Worm (Caenorhabditis elegans) whole organism, L4 larva: ENCODE results near the gene C03H5.4.

Experiments
- D1046.2 ChIP-seq: fragments of 200-800 bp; sonication (Bioruptor generic); IDR thresholded peaks from 2 replicates; pipeline ENCODE4 v1.3.6; 2022; ENCODE audit warnings: missing genetic modification characterization, missing compliant biosample characterization
- T20F7.1 ChIP-seq: fragments of 200-800 bp; sonication (Bioruptor generic); optimal IDR thresholded peaks from 2 replicates; lab custom pipeline; 2018; ENCODE audit warnings: mild to moderate bottlenecking, missing genetic modification characterization, missing compliant biosample characterization
- Y105C5A.15 ChIP-seq: fragments of 200-800 bp; sonication (Bioruptor generic); IDR thresholded peaks from 2 replicates; pipeline ENCODE4 v1.3.6; 2022; ENCODE audit warnings: missing genetic modification characterization, missing compliant biosample characterization
- Y48G9A.11 ChIP-seq: fragments of 200-800 bp; sonication (Bioruptor generic); IDR thresholded peaks from 2 replicates; pipeline ENCODE4 v1.3.6; 2022; ENCODE audit warnings: missing genetic modification reagents, missing genetic modification characterization, missing compliant biosample characterization
- ZK337.2 ChIP-seq: fragments of 200-800 bp; sonication (Bioruptor generic); IDR thresholded peaks from 2 replicates; pipeline ENCODE4 v1.3.6; 2022; ENCODE audit warnings: missing genetic modification reagents, missing genetic modification characterization, missing compliant biosample characterization
- ZK546.5 ChIP-seq, 2 experiments: sonication (generic microtip); optimal IDR thresholded peaks; 2 replicates each; lab custom pipeline; 2017; ENCODE audit warnings: missing biosample characterization in 2 of 2, missing genetic modification characterization in 2 of 2
- aha-1 ChIP-seq: fragments of 150-350 bp; peaks from one replicate; lab custom pipeline; 2014; ENCODE audit warnings: missing biosample characterization, missing genetic modification characterization
- ama-1 ChIP-seq: fragments of 150-350 bp; optimal IDR thresholded peaks from 2 replicates; lab custom pipeline; 2014; ENCODE audit warnings: inconsistent platforms, mixed read lengths
- arid-1 ChIP-seq: fragments of 200-800 bp; sonication (Bioruptor generic); conservative IDR thresholded peaks from 2 replicates; pipeline ENCODE4 v1.3.6; 2022; ENCODE audit warnings: missing genetic modification reagents, missing genetic modification characterization, missing compliant biosample characterization
- ceh-20 ChIP-seq: fragments of 200-800 bp; sonication (Bioruptor generic); IDR thresholded peaks from 2 replicates; pipeline ENCODE4 v1.3.6; 2022; ENCODE audit warnings: missing genetic modification reagents, missing genetic modification characterization, missing compliant biosample characterization
- ceh-32 ChIP-seq: sonication (generic microtip); optimal IDR thresholded peaks from 2 replicates; lab custom pipeline; 2016; ENCODE audit warnings: mild to moderate bottlenecking, missing genetic modification characterization, missing compliant biosample characterization; ENCODE audit not compliant: poor library complexity
- ces-1 ChIP-seq: fragments of 150-350 bp; sonication (generic microtip); optimal IDR thresholded peaks from 4 replicates; lab custom pipeline; 2014; ENCODE audit warnings: missing biosample characterization, missing genetic modification reagents, missing genetic modification characterization
- ctbp-1 ChIP-seq: fragments of 200-800 bp; sonication (Bioruptor generic); IDR thresholded peaks from 2 replicates; pipeline ENCODE4 v1.3.6; 2022; ENCODE audit warnings: missing genetic modification reagents, missing genetic modification characterization, missing compliant biosample characterization
- daf-12 ChIP-seq: fragments of 150-350 bp; optimal IDR thresholded peaks from 2 replicates; lab custom pipeline; 2014; ENCODE audit warnings: missing biosample characterization, missing genetic modification reagents, missing genetic modification characterization
- daf-19 ChIP-seq: fragments of 200-800 bp; sonication (Bioruptor generic); conservative IDR thresholded peaks from 2 replicates; pipeline ENCODE4 v1.3.6; 2022; ENCODE audit warnings: missing genetic modification characterization, missing compliant biosample characterization
- daf-8 ChIP-seq: fragments of 200-800 bp; sonication (Bioruptor generic); IDR thresholded peaks from 2 replicates; pipeline ENCODE4 v1.3.6; 2022; ENCODE audit warnings: missing genetic modification characterization, missing compliant biosample characterization
- dmd-6 ChIP-seq: fragments of 200-800 bp; sonication (Bioruptor generic); IDR thresholded peaks from 2 replicates; pipeline ENCODE4 v1.3.6; 2022; ENCODE audit warnings: missing genetic modification reagents, missing genetic modification characterization, missing compliant biosample characterization
- fkh-10 ChIP-seq: fragments of 150-350 bp; optimal IDR thresholded peaks from 2 replicates; lab custom pipeline; 2014; ENCODE audit warnings: missing biosample characterization, missing genetic modification reagents, missing genetic modification characterization
- gei-8 ChIP-seq: fragments of 200-800 bp; sonication (Bioruptor generic); optimal IDR thresholded peaks from 2 replicates; lab custom pipeline; 2018; ENCODE audit warnings: mild to moderate bottlenecking, missing genetic modification characterization, missing compliant biosample characterization
- hlh-30 ChIP-seq: sonication (generic microtip); optimal IDR thresholded peaks from 2 replicates; lab custom pipeline; 2017; ENCODE audit warnings: antibody characterized with exemption, mild to moderate bottlenecking, missing genetic modification characterization, missing compliant biosample characterization; ENCODE audit not compliant: insufficient read depth
- hmg-1.1 ChIP-seq: fragments of 200-800 bp; sonication (Bioruptor generic); IDR thresholded peaks from 2 replicates; pipeline ENCODE4 v1.3.6; 2022; ENCODE audit warnings: missing genetic modification reagents, missing genetic modification characterization, missing compliant biosample characterization
- jun-1 ChIP-seq: fragments of 150-350 bp; optimal IDR thresholded peaks from 2 replicates; lab custom pipeline; 2014; ENCODE audit warnings: missing biosample characterization, missing genetic modification reagents, missing genetic modification characterization
- lin-1 ChIP-seq: fragments of 200-800 bp; sonication (Bioruptor generic); IDR thresholded peaks from 2 replicates; pipeline ENCODE4 v1.3.6; 2022; ENCODE audit warnings: missing genetic modification reagents, missing genetic modification characterization, missing compliant biosample characterization
- lin-15B ChIP-seq: fragments of 150-350 bp; sonication (generic microtip); optimal IDR thresholded peaks from 3 replicates; lab custom pipeline; 2014; ENCODE audit warnings: missing biosample characterization, missing genetic modification characterization
- lin-29 ChIP-seq: fragments of 200-800 bp; sonication (Bioruptor generic); IDR thresholded peaks from 2 replicates; pipeline ENCODE4 v1.3.6; 2022; ENCODE audit warnings: missing genetic modification reagents, missing genetic modification characterization, missing compliant biosample characterization
- lin-38 ChIP-seq: fragments of 200-800 bp; sonication (Bioruptor generic); IDR thresholded peaks from 2 replicates; pipeline ENCODE4 v1.3.6; 2022; ENCODE audit warnings: missing genetic modification reagents, missing genetic modification characterization, missing compliant biosample characterization
- madf-5 ChIP-seq, 2 experiments: fragments of 200-800 bp; sonication (Bioruptor generic); IDR thresholded peaks; 2 replicates each; pipeline ENCODE4 v1.3.6; 2022; ENCODE audit warnings: missing compliant biosample characterization in 2 of 2, missing genetic modification characterization in 2 of 2
- madf-9 ChIP-seq: fragments of 200-800 bp; sonication (Bioruptor generic); conservative IDR thresholded peaks from 2 replicates; pipeline ENCODE4 v1.3.6; 2022; ENCODE audit warnings: missing genetic modification reagents, missing genetic modification characterization, missing compliant biosample characterization
- mdl-1 ChIP-seq, 2 experiments: fragments of 150-350 bp in 1 of 2; sonication (generic microtip) in 1 of 2; optimal IDR thresholded peaks; 2 replicates each; lab custom pipeline; 2014 to 2017; ENCODE audit warnings: missing biosample characterization in 2 of 2, missing genetic modification characterization in 2 of 2
- mes-2 ChIP-seq: sonication (generic microtip); optimal IDR thresholded peaks from 2 replicates; lab custom pipeline; 2016; ENCODE audit warnings: missing genotype, mild to moderate bottlenecking, missing genetic modification characterization, missing compliant biosample characterization; ENCODE audit not compliant: poor library complexity, severe bottlenecking
- mxl-3 ChIP-seq: fragments of 200-800 bp; sonication (Bioruptor generic); optimal IDR thresholded peaks from 2 replicates; lab custom pipeline; 2018; ENCODE audit warnings: mild to moderate bottlenecking, missing genetic modification characterization, missing compliant biosample characterization
- nhr-11 ChIP-seq: fragments of 150-350 bp; optimal IDR thresholded peaks from 2 replicates; lab custom pipeline; 2014; ENCODE audit warnings: missing biosample characterization, missing genetic modification characterization
- nhr-237 ChIP-seq: sonication (generic microtip); optimal IDR thresholded peaks from 2 replicates; lab custom pipeline; 2017; ENCODE audit warnings: missing biosample characterization, missing genetic modification characterization
- nhr-25 ChIP-seq: sonication (generic microtip); optimal IDR thresholded peaks from 2 replicates; lab custom pipeline; 2017; ENCODE audit warnings: missing genetic modification characterization, mild to moderate bottlenecking, missing compliant biosample characterization, antibody characterized with exemption, moderate library complexity, borderline replicate concordance; ENCODE audit not compliant: insufficient read depth
- nhr-41 ChIP-seq: fragments of 200-800 bp; sonication (Bioruptor generic); IDR thresholded peaks from 2 replicates; pipeline ENCODE4 v1.3.6; 2022; ENCODE audit warnings: missing genetic modification reagents, missing genetic modification characterization, missing compliant biosample characterization
- nhr-6 ChIP-seq: fragments of 150-350 bp; optimal IDR thresholded peaks from 2 replicates; lab custom pipeline; 2014; ENCODE audit warnings: missing biosample characterization, missing genetic modification characterization
- pha-4 ChIP-seq, 2 experiments: fragments of 150-350 bp in 1 of 2; fragments of 200-800 bp in 1 of 2; sonication (Bioruptor generic) in 1 of 2; IDR thresholded peaks in 1 of 2; optimal IDR thresholded peaks in 1 of 2; 2 replicates each; pipeline versions ENCODE4 v1.3.6 to Lab custom; 2014 to 2022; ENCODE audit warnings: missing genetic modification characterization in 2 of 2, missing genetic modification reagents in 2 of 2, missing biosample characterization in 1 of 2, missing compliant biosample characterization in 1 of 2
- php-3 ChIP-seq: fragments of 200-800 bp; sonication (Bioruptor generic); IDR thresholded peaks from 2 replicates; pipeline ENCODE4 v1.3.6; 2022; ENCODE audit warnings: missing genetic modification reagents, missing genetic modification characterization, missing compliant biosample characterization
- pqm-1 ChIP-seq: sonication (generic microtip); optimal IDR thresholded peaks from 2 replicates; lab custom pipeline; 2017; ENCODE audit warnings: missing biosample characterization, missing genetic modification characterization
- saeg-2 ChIP-seq: fragments of 200-800 bp; sonication (Bioruptor generic); IDR thresholded peaks from 2 replicates; pipeline ENCODE4 v1.3.6; 2022; ENCODE audit warnings: missing genetic modification reagents, missing genetic modification characterization, missing compliant biosample characterization
- tag-97 ChIP-seq: fragments of 200-800 bp; sonication (Bioruptor generic); IDR thresholded peaks from 2 replicates; pipeline ENCODE4 v1.3.6; 2022; ENCODE audit warnings: missing genetic modification characterization, missing compliant biosample characterization
- tra-1 ChIP-seq: fragments of 200-800 bp; sonication (Bioruptor generic); IDR thresholded peaks from 2 replicates; pipeline ENCODE4 v1.3.6; 2022; ENCODE audit warnings: missing genetic modification reagents, missing genetic modification characterization, missing compliant biosample characterization
- unc-39 ChIP-seq: sonication (generic microtip); optimal IDR thresholded peaks from 2 replicates; lab custom pipeline; 2017; ENCODE audit warnings: missing biosample characterization, missing genetic modification characterization
- unc-62 ChIP-seq, 3 experiments: fragments of 150-350 bp in 1 of 3; sonication (generic microtip); optimal IDR thresholded peaks in 2 of 3; peaks in 1 of 3; 1 replicate in 1 of 3; 2 replicates in 2 of 3; lab custom pipeline; 2014 to 2017; ENCODE audit warnings: missing biosample characterization in 3 of 3, missing genetic modification characterization in 3 of 3, missing genetic modification reagents in 3 of 3, missing genotype in 1 of 3

Gene C03H5.4

DNA sequence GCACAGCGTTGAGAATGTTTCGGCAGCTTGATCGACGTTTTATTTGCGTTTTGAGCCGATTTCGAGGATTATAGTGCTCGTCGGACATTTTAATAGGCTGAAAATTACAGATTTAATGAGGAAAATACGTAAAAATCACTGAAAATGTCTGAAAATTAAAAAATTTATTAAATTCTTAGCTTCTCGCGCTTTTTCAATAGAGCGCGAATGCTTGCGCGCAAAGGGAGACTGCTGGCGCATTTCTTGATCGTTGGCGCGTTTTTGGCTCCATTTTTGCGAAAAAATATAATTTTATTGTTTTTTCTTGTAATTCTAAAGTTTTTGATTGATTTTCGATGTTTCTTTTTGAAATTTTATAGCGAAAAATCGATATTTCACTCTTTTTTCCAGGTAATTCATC is 35.8 kb downstream of the C03H5.4 start, which contains the start of the genes dnsn-1 and C24H12.4 (continued):
- TF ChIP-seq tra-1, result no peak; the same call in 1 of the 2 replicates
- no peak for TF ChIP-seq ces-1 (GFP tag; lab: Kevin White, UChicago)
- no peak for TF ChIP-seq daf-12
- TF ChIP-seq arid-1 (GFP tag; lab: Robert Waterston, UW), result peak; percentile 72; the same call in 1 of the 2 replicates
- peak; percentile 29; the same call in 1 of the 2 replicates for TF ChIP-seq Y48G9A.11 (GFP tag; lab: Robert Waterston, UW)
- TF ChIP-seq ZK546.5 (tag; optimal IDR thresholded peaks at IDR 0.05; lab: Kevin White, UChicago), result peak in 1 of 2 experiments; percentile 33
- peak; percentile 80 for TF ChIP-seq pha-4 (GFP tag; IDR thresholded peaks at IDR 0.05; lab: Robert Waterston, UW)
- peak; percentile 77 for TF ChIP-seq pha-4 (tag; optimal IDR thresholded peaks at IDR 0.05; lab: Kevin White, UChicago)
- TF ChIP-seq hmg-1.1 (GFP tag; lab: Robert Waterston, UW), result peak; percentile 83
- TF ChIP-seq tag-97 (GFP tag; lab: Robert Waterston, UW), result no peak
- peak; percentile 63 for TF ChIP-seq ceh-32 (tag; lab: Kevin White, UChicago)
- no peak for TF ChIP-seq mxl-3 (GFP tag; lab: Kevin White, UChicago)
- TF ChIP-seq nhr-41 (GFP tag; lab: Robert Waterston, UW), result no peak
- peak; percentile 66 for TF ChIP-seq php-3
- peak; percentile 95 for TF ChIP-seq mes-2 (tag; lab: Kevin White, UChicago)
- peak; percentile 64 for TF ChIP-seq ama-1
- no peak for TF ChIP-seq lin-29 (GFP tag; lab: Robert Waterston, UW)
- peak; percentile 10 for TF ChIP-seq aha-1 (tag; lab: Kevin White, UChicago)
- TF ChIP-seq unc-39, result no peak
- TF ChIP-seq lin-38 (GFP tag; lab: Robert Waterston, UW), result peak; percentile 98
- TF ChIP-seq ctbp-1 (GFP tag; lab: Robert Waterston, UW), result peak; percentile 82
- no peak for TF ChIP-seq unc-62 (GFP tag; optimal IDR thresholded peaks at IDR 0.05 in 1 of 2; lab: Kevin White, UChicago)
- TF ChIP-seq unc-62 (tag; optimal IDR thresholded peaks at IDR 0.05; lab: Kevin White, UChicago), result no peak
- TF ChIP-seq lin-1 (GFP tag; lab: Robert Waterston, UW), result peak; percentile 47; the same call in 1 of the 2 replicates
- TF ChIP-seq daf-8 (GFP tag; lab: Robert Waterston, UW), result no peak
- no peak for TF ChIP-seq madf-5 (GFP tag; IDR thresholded peaks at IDR 0.05; lab: Robert Waterston, UW)
- TF ChIP-seq nhr-25 (tag; lab: Kevin White, UChicago), result peak; percentile 16
- peak; percentile 86 for TF ChIP-seq T20F7.1 (GFP tag; lab: Kevin White, UChicago)
- TF ChIP-seq nhr-11, result peak; percentile 82
- peak; percentile 76; the same call in 1 of the 2 replicates for TF ChIP-seq daf-19
- TF ChIP-seq ZK337.2 (GFP tag; lab: Robert Waterston, UW), result no peak
- TF ChIP-seq hlh-30 (tag; lab: Kevin White, UChicago), result peak; percentile 82
- no peak for TF ChIP-seq pqm-1 (tag; lab: Kevin White, UChicago)
- peak in 1 of 2 experiments; percentile 6 for TF ChIP-seq mdl-1 (tag; optimal IDR thresholded peaks at IDR 0.05; lab: Kevin White, UChicago)

DNA sequence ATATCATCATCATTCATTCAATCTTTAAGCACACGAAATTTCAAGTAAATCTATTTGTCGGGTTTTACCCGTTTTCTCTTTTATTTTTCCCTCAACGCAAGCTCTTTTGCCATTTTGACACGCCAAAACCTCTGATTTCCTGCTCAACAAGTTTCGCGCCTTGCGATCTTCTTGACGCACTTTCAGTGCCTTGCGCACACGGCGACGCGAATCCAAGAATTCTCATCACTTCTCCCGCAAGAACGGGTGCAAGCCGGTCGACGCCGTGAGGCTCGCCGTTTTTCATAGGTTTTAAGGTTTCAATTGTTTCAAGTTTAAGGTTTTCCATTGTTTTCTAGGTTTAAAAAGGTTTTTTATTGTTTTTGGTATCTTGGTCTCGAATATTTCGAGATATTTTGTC is 41.8 kb downstream of the C03H5.4 start:
- 0 out of 2 replicates have a peak, but pooled peaks have one; percentile 25 for TF ChIP-seq D1046.2
- TF ChIP-seq aha-1 (tag; lab: Kevin White, UChicago), result peak; percentile 15

DNA sequence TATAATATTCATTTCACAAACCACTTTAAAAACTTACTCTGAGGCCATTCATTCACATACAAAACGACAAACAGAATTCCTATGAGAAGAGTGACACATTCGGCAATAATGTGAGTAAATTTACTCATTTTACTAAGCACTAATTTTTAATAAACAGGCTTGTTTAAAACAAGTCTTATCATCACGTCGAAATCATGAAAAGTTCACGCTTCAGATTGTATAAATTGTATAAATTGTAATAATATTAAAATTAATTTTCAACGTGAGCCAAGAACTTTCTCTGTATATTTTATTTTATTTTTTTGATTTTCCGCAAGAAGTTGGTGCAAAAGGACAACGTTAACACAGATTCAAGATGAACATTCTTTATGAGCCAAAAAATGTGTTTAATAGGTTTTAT is 43.7 kb downstream of the C03H5.4 start, which contains the start of gene C24H12.6:
TSS of gene C24H12.6 (minus strand) at position 101 of the 400 bp plus-strand sequence.
- TF ChIP-seq T20F7.1 (GFP tag; lab: Kevin White, UChicago), result no peak
- no peak for TF ChIP-seq lin-1 (GFP tag; lab: Robert Waterston, UW)
- no peak for TF ChIP-seq nhr-6 (tag; lab: Kevin White, UChicago)
- TF ChIP-seq pha-4 (GFP tag; IDR thresholded peaks at IDR 0.05; lab: Robert Waterston, UW), result no peak
- no peak for TF ChIP-seq pha-4 (tag; optimal IDR thresholded peaks at IDR 0.05; lab: Kevin White, UChicago)
- TF ChIP-seq ceh-20, result no peak
- no peak for TF ChIP-seq pqm-1 (tag; lab: Kevin White, UChicago)
- no peak for TF ChIP-seq dmd-6 (GFP tag; lab: Robert Waterston, UW)
- TF ChIP-seq madf-9 (GFP tag; lab: Robert Waterston, UW), result no peak
- TF ChIP-seq gei-8, result no peak
- no peak for TF ChIP-seq madf-5 (GFP tag; IDR thresholded peaks at IDR 0.05; lab: Robert Waterston, UW)
- TF ChIP-seq saeg-2 (GFP tag; lab: Robert Waterston, UW), result no peak
- no peak for TF ChIP-seq jun-1 (tag; lab: Kevin White, UChicago)
- TF ChIP-seq nhr-237 (tag; lab: Kevin White, UChicago), result no peak
- TF ChIP-seq tag-97 (GFP tag; lab: Robert Waterston, UW), result no peak
- no peak for TF ChIP-seq Y105C5A.15 (GFP tag; lab: Robert Waterston, UW)
- no peak for TF ChIP-seq lin-15B (tag; lab: Kevin White, UChicago)
- TF ChIP-seq fkh-10 (GFP tag; lab: Kevin White, UChicago), result no peak
- no peak for TF ChIP-seq hlh-30 (tag; lab: Kevin White, UChicago)
- no peak for TF ChIP-seq aha-1 (tag; lab: Kevin White, UChicago)
- TF ChIP-seq daf-8 (GFP tag; lab: Robert Waterston, UW), result no peak
